Fruit fly (Drosophila melanogaster): ENCODE results near the gene CG4558.

Gene CG4558

DNA sequence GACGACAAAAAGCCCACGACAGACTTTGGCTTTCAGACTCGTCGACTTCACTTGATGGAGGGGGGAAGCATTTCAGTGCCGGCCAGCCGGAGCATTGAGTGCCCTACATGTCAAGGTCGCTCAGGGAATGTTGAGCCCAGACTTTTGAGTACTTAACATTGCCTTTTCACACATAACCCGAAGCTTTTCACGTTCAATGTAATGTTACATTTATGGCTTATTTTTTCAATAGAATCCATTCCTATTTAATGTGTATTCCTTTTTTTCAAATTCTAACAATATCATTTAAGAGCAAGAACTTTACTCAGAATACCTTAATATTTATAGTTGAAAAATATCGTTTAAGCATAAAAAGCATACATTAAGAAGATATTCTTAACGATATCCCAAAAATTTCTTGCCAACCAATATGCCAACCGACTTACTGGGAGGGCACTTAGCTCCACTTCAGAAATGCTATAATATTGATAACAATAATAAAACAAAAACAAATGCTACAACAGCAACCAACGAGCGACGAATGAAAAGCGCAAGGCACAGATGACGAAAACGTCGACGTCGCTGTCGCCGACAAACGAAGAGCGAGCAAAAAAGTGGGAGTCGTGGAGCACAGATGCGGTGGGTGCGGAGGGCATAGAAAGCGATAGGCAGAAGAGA, 10.3 kb downstream of the CG4558 start (continued):
- peak; percentile 53 for TF ChIP-seq CG12659 (GFP tag; optimal IDR thresholded peaks at IDR 0.05)
- TF ChIP-seq NFAT (GFP tag; IDR thresholded peaks at IDR 0.05), result peak; percentile 64; the same call in 1 of the 2 replicates
- peak; percentile 68 for TF ChIP-seq CG6683 (GFP tag; optimal IDR thresholded peaks at IDR 0.05)
- peak; percentile 89 for TF ChIP-seq slp2 (GFP tag; optimal IDR thresholded peaks at IDR 0.05)
- peak; percentile 41 for TF ChIP-seq kni (GFP tag; optimal IDR thresholded peaks at IDR 0.05)
- peak; percentile 87 for TF ChIP-seq fd96Cb (tag; optimal IDR thresholded peaks at IDR 0.05)
- TF ChIP-seq BEAF-32 (GFP tag; optimal IDR thresholded peaks at IDR 0.05), result no peak
- TF ChIP-seq gsb-n (tag; optimal IDR thresholded peaks at IDR 0.05), result peak; percentile 3
- no peak for TF ChIP-seq B-H2 (GFP tag; optimal IDR thresholded peaks at IDR 0.05)
- TF ChIP-seq lov (optimal IDR thresholded peaks at IDR 0.05), result no peak
- TF ChIP-seq lov (GFP tag; IDR thresholded peaks at IDR 0.05), result 0 out of 3 replicates have a peak, but pooled peaks have one; percentile 37
- peak; percentile 81 for TF ChIP-seq Deaf1 (tag; optimal IDR thresholded peaks at IDR 0.05)
- 0 out of 3 replicates have a peak, but pooled peaks have one; percentile 26 for TF ChIP-seq gce (GFP tag; IDR thresholded peaks at IDR 0.05)
- TF ChIP-seq CG18764 (GFP tag; optimal IDR thresholded peaks at IDR 0.05), result peak; percentile 66
- peak; percentile 14 for TF ChIP-seq odd (GFP tag; optimal IDR thresholded peaks at IDR 0.05)
- TF ChIP-seq az2 (GFP tag; optimal IDR thresholded peaks at IDR 0.05), result peak; percentile 1
- TF ChIP-seq CG30403 (GFP tag; optimal IDR thresholded peaks at IDR 0.05), result peak; percentile 64
- TF ChIP-seq CG17912 (GFP tag; optimal IDR thresholded peaks at IDR 0.05), result no peak
- TF ChIP-seq CG6791 (GFP tag; IDR thresholded peaks at IDR 0.05; ENCODE audit: partially characterized antibody), result no peak
- no peak for TF ChIP-seq kah (GFP tag; optimal IDR thresholded peaks at IDR 0.05)
- peak; percentile 21; the same call in 1 of the 2 replicates for TF ChIP-seq esg (GFP tag; conservative IDR thresholded peaks at IDR 0.05)
- no peak for TF ChIP-seq p53 (GFP tag; optimal IDR thresholded peaks at IDR 0.05)
- TF ChIP-seq CG10274 (GFP tag; optimal IDR thresholded peaks at IDR 0.05), result peak; percentile 100
- no peak for TF ChIP-seq shn (GFP tag; optimal IDR thresholded peaks at IDR 0.05)
- peak; percentile 81 for TF ChIP-seq Side (GFP tag; optimal IDR thresholded peaks at IDR 0.05)
- peak; percentile 80 for TF ChIP-seq cwo (GFP tag; optimal IDR thresholded peaks at IDR 0.05)
- TF ChIP-seq dpn (GFP tag; optimal IDR thresholded peaks at IDR 0.05), result peak; percentile 23 to 87
- TF ChIP-seq CG5245 (GFP tag; optimal IDR thresholded peaks at IDR 0.05), result peak; percentile 68
- peak; percentile 19 for TF ChIP-seq Hr3 (GFP tag; optimal IDR thresholded peaks at IDR 0.05)
- TF ChIP-seq otp (GFP tag; IDR thresholded peaks at IDR 0.05), result no peak
- TF ChIP-seq CG14667 (GFP tag; IDR thresholded peaks at IDR 0.05), result 0 out of 2 replicates have a peak, but pooled peaks have one; percentile 44
- 0 out of 2 replicates have a peak, but pooled peaks have one; percentile 10 for TF ChIP-seq seq (GFP tag; IDR thresholded peaks at IDR 0.05)
- TF ChIP-seq bcd (GFP tag; optimal IDR thresholded peaks at IDR 0.05), result peak; percentile 88
- no peak for TF ChIP-seq mirr (GFP tag; optimal IDR thresholded peaks at IDR 0.05)
- TF ChIP-seq stwl (tag; optimal IDR thresholded peaks at IDR 0.05), result no peak
- no peak for TF ChIP-seq dimm (GFP tag; IDR thresholded peaks at IDR 0.05)
- TF ChIP-seq CG3847 (GFP tag; IDR thresholded peaks at IDR 0.05), result peak; percentile 54
- no peak for TF ChIP-seq CG3163 (GFP tag; optimal IDR thresholded peaks at IDR 0.05)
- TF ChIP-seq MBD-R2 (GFP tag; IDR thresholded peaks at IDR 0.05), result 0 out of 2 replicates have a peak, but pooled peaks have one; percentile 16
- peak; percentile 68 for TF ChIP-seq ap (GFP tag; IDR thresholded peaks at IDR 0.05)
- peak; percentile 82 for TF ChIP-seq Dip3 (GFP tag; optimal IDR thresholded peaks at IDR 0.05)
- peak; percentile 45 for TF ChIP-seq CG11398 (GFP tag; optimal IDR thresholded peaks at IDR 0.05)
- peak; percentile 52; the same call in 1 of the 3 replicates for TF ChIP-seq Optix (GFP tag; IDR thresholded peaks at IDR 0.05)
- peak; percentile 62 for TF ChIP-seq cato (GFP tag; optimal IDR thresholded peaks at IDR 0.05; ENCODE audit: borderline replicate concordance)
- TF ChIP-seq CG13296 (GFP tag; optimal IDR thresholded peaks at IDR 0.05), result peak; percentile 66
- TF ChIP-seq usp (GFP tag; optimal IDR thresholded peaks at IDR 0.05), result no peak
- TF ChIP-seq CG32772 (GFP tag; IDR thresholded peaks at IDR 0.05), result peak; percentile 67
- TF ChIP-seq CkIIα-i1 (GFP tag; IDR thresholded peaks at IDR 0.05), result 0 out of 2 replicates have a peak, but pooled peaks have one; percentile 46
- TF ChIP-seq slou (GFP tag; optimal IDR thresholded peaks at IDR 0.05), result no peak
- no peak for TF ChIP-seq Sry-β (GFP tag; optimal IDR thresholded peaks at IDR 0.05)

Data from whole organism, embryonic.